Fruit fly (Drosophila melanogaster): ENCODE measurements around the gene mRpL39.

DNA sequence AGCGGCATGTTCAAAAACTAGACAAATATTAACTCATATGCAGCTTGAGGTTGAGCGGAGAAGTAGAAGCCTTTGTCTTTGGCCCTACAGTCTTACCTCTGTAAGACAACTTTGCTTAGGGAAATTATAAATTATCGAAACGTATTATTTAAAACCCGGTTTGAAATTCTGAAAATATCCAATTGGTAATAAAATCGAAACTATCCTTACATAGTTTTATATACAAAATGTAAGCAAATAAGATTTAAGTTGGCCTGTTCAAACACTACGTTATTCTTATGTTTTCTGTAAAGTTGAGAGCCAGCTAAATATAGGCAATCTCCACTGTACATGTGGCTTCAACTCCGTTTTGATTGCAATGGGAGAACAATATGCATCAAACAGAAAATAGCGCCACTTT lies 13.8 kb upstream of the mRpL39 start:
- TF ChIP-seq Abd-B (GFP tag; optimal IDR thresholded peaks at IDR 0.05): no peak
- no peak for TF ChIP-seq GATAd (GFP tag; optimal IDR thresholded peaks at IDR 0.05)
- no peak for TF ChIP-seq usp (GFP tag; optimal IDR thresholded peaks at IDR 0.05)
- no peak for TF ChIP-seq Hr78 (GFP tag; optimal IDR thresholded peaks at IDR 0.05)
- TF ChIP-seq rgr (GFP tag; optimal IDR thresholded peaks at IDR 0.05): no peak
- TF ChIP-seq Vsx2 (GFP tag; optimal IDR thresholded peaks at IDR 0.05; ENCODE audit: partially characterized antibody): no peak
- TF ChIP-seq Dif (GFP tag; optimal IDR thresholded peaks at IDR 0.05; ENCODE audit: partially characterized antibody): no peak
- no peak for TF ChIP-seq Dfd (GFP tag; optimal IDR thresholded peaks at IDR 0.05)
- no peak for TF ChIP-seq h (GFP tag; optimal IDR thresholded peaks at IDR 0.05)

All from whole organism, wandering third instar larva.